Fruit fly (Drosophila melanogaster) S2 (cell line): Measurements from ENCODE around the gene ttm50.

Experiments
- CG8478 ChIP-seq: fragments of >200 bp; optimal IDR thresholded peaks from 2 replicates; lab custom pipeline; 2018
- CTCF ChIP-seq, 2 experiments: fragments of >200 bp; optimal IDR thresholded peaks; 2 replicates each; lab custom pipeline; 2018

dm6 chrX:2742067-2742466, 10.1 kb upstream of the ttm50 start:
- TF ChIP-seq CG8478 (lab: Kevin White, UChicago) (no peak), CTCF (optimal IDR thresholded peaks at IDR 0.05; lab: Kevin White, UChicago) (no peak)
